Fruit fly (Drosophila melanogaster) whole organism, embryonic: Measurements from ENCODE around the gene nxf2.

Experiments
- Blimp-1 ChIP-seq: fragments of 200-800 bp; sonication (Bioruptor generic); optimal IDR thresholded peaks from 3 replicates; lab custom pipeline; 2018; ENCODE audit warnings: missing biosample characterization, missing genetic modification characterization, mild to moderate bottlenecking, moderate library complexity, missing genetic modification reagents
- CG1024 ChIP-seq: fragments of 200-800 bp; sonication (Bioruptor generic); IDR thresholded peaks from 2 replicates; pipeline ENCODE4 v1.3.6; 2022; ENCODE audit warnings: missing biosample characterization, missing genetic modification characterization
- CG12391 ChIP-seq: fragments of 200-800 bp; sonication (Bioruptor generic); optimal IDR thresholded peaks from 3 replicates; lab custom pipeline; 2018; ENCODE audit warnings: missing biosample characterization, mild to moderate bottlenecking, missing genetic modification characterization, moderate library complexity
- CG3847 ChIP-seq: fragments of 200-800 bp; sonication (Bioruptor generic); IDR thresholded peaks from 2 replicates; pipeline ENCODE4 v1.3.6; 2022; ENCODE audit warnings: missing biosample characterization, missing genetic modification characterization
- CG3995 ChIP-seq: fragments of 200-800 bp; sonication (Bioruptor generic); optimal IDR thresholded peaks from 3 replicates; lab custom pipeline; 2016; ENCODE audit warnings: missing biosample characterization, missing genetic modification characterization
- CG4820 ChIP-seq: fragments of 200-800 bp; sonication (Bioruptor generic); optimal IDR thresholded peaks from 3 replicates; lab custom pipeline; 2016; ENCODE audit warnings: missing biosample characterization, missing genetic modification characterization
- CG5180 ChIP-seq: fragments of 200-800 bp; sonication (Bioruptor generic); optimal IDR thresholded peaks from 3 replicates; lab custom pipeline; 2017; ENCODE audit warnings: missing biosample characterization, missing genetic modification characterization, mild to moderate bottlenecking, moderate library complexity, missing genetic modification reagents
- CG6254 ChIP-seq: fragments of 200-800 bp; sonication (Bioruptor generic); optimal IDR thresholded peaks from 3 replicates; lab custom pipeline; 2017; ENCODE audit warnings: mild to moderate bottlenecking, missing biosample characterization, missing genetic modification reagents, missing genetic modification characterization
- CG6765 ChIP-seq: fragments of 200-800 bp; sonication (Bioruptor generic); optimal IDR thresholded peaks from 3 replicates; lab custom pipeline; 2017; ENCODE audit warnings: missing biosample characterization, mild to moderate bottlenecking, missing genetic modification characterization
- CG9876 ChIP-seq: fragments of 200-800 bp; sonication (Bioruptor generic); optimal IDR thresholded peaks from 2 replicates; lab custom pipeline; 2016; ENCODE audit warnings: missing biosample characterization, missing genetic modification characterization
- CTCF ChIP-seq: fragments of 200-800 bp; sonication (Bioruptor generic); optimal IDR thresholded peaks from 2 replicates; lab custom pipeline; 2017; ENCODE audit warnings: missing biosample characterization, mild to moderate bottlenecking, missing genetic modification characterization, moderate library complexity
- Dp ChIP-seq: fragments of 200-800 bp; sonication (Bioruptor generic); optimal IDR thresholded peaks from 2 replicates; lab custom pipeline; 2018; ENCODE audit warnings: missing biosample characterization, mild to moderate bottlenecking, missing genetic modification characterization, moderate library complexity
- E2f2 ChIP-seq: fragments of 200-800 bp; sonication (Bioruptor generic); IDR thresholded peaks from 2 replicates; pipeline ENCODE4 v1.3.6; 2022; ENCODE audit warnings: missing biosample characterization, missing genetic modification characterization
- Elba2 ChIP-seq: fragments of 200-800 bp; sonication (Bioruptor generic); optimal IDR thresholded peaks from 3 replicates; lab custom pipeline; 2016; ENCODE audit warnings: missing biosample characterization, missing genetic modification characterization
- Fer3 ChIP-seq: fragments of 200-800 bp; sonication (Bioruptor generic); optimal IDR thresholded peaks from 2 replicates; lab custom pipeline; 2018; ENCODE audit warnings: missing biosample characterization, mild to moderate bottlenecking, missing genetic modification characterization, moderate library complexity
- GATAe ChIP-seq: fragments of 200-800 bp; sonication (Bioruptor generic); conservative IDR thresholded peaks from 2 replicates; pipeline ENCODE4 v1.3.6; 2022; ENCODE audit warnings: missing biosample characterization, missing genetic modification characterization
- Gsc ChIP-seq: fragments of 200-800 bp; sonication (Bioruptor generic); IDR thresholded peaks from 2 replicates; pipeline ENCODE4 v1.3.6; 2022; ENCODE audit warnings: missing biosample characterization, missing genetic modification characterization
- Gug ChIP-seq: fragments of 200-800 bp; sonication (Bioruptor generic); IDR thresholded peaks from 4 replicates; pipeline ENCODE4 v1.3.6; 2022; ENCODE audit warnings: missing biosample characterization, missing genetic modification characterization
- HmgZ ChIP-seq: fragments of 200-800 bp; sonication (Bioruptor generic); optimal IDR thresholded peaks from 2 replicates; lab custom pipeline; 2018; ENCODE audit warnings: missing biosample characterization, mild to moderate bottlenecking, missing genetic modification characterization
- Hmr ChIP-seq: fragments of 200-800 bp; sonication (Bioruptor generic); optimal IDR thresholded peaks from 3 replicates; lab custom pipeline; 2017; ENCODE audit warnings: mild to moderate bottlenecking, missing biosample characterization, missing genetic modification reagents, missing genetic modification characterization
- Oli ChIP-seq: fragments of 200-800 bp; sonication (Bioruptor generic); optimal IDR thresholded peaks from 2 replicates; lab custom pipeline; 2018; ENCODE audit warnings: missing biosample characterization, mild to moderate bottlenecking, missing genetic modification characterization, moderate library complexity
- Scr ChIP-seq: fragments of 200-800 bp; sonication (Bioruptor generic); IDR thresholded peaks from 2 replicates; pipeline ENCODE4 v1.3.6; 2022; ENCODE audit warnings: missing biosample characterization, missing genetic modification characterization; ENCODE audit not compliant: partially characterized antibody
- Side ChIP-seq: fragments of 200-800 bp; sonication (Bioruptor generic); optimal IDR thresholded peaks from 2 replicates; lab custom pipeline; 2016; ENCODE audit warnings: missing biosample characterization, missing genetic modification characterization
- Sin3A ChIP-seq: fragments of >200 bp; optimal IDR thresholded peaks from 2 replicates; lab custom pipeline; 2018
- bowl ChIP-seq: fragments of 200-800 bp; sonication (Bioruptor generic); IDR thresholded peaks from 2 replicates; pipeline ENCODE4 v1.3.6; 2022; ENCODE audit warnings: missing biosample characterization, missing genetic modification characterization
- cas ChIP-seq: fragments of 200-800 bp; sonication (Bioruptor generic); IDR thresholded peaks from 2 replicates; pipeline ENCODE4 v1.3.6; 2022; ENCODE audit warnings: missing biosample characterization, missing genetic modification characterization
- dati ChIP-seq: fragments of 200-800 bp; sonication (Bioruptor generic); IDR thresholded peaks from 2 replicates; pipeline ENCODE4 v1.3.6; 2022; ENCODE audit warnings: missing biosample characterization, missing genetic modification characterization
- dysf ChIP-seq: fragments of 200-800 bp; sonication (Bioruptor generic); IDR thresholded peaks from 3 replicates; pipeline ENCODE4 v1.3.6; 2022; ENCODE audit warnings: missing biosample characterization, missing genetic modification characterization
- ewg ChIP-seq: fragments of 200-800 bp; sonication (Bioruptor generic); optimal IDR thresholded peaks from 3 replicates; lab custom pipeline; 2017; ENCODE audit warnings: mild to moderate bottlenecking, missing biosample characterization, missing genetic modification reagents, missing genetic modification characterization
- fd96Cb ChIP-seq: fragments of 200-800 bp; sonication (Bioruptor generic); optimal IDR thresholded peaks from 2 replicates; lab custom pipeline; 2018; ENCODE audit warnings: missing biosample characterization, mild to moderate bottlenecking, missing genetic modification characterization, moderate library complexity
- grau ChIP-seq: fragments of 200-800 bp; optimal IDR thresholded peaks from 3 replicates; lab custom pipeline; 2019; ENCODE audit warnings: missing biosample characterization, mild to moderate bottlenecking, missing genetic modification characterization, moderate library complexity
- lov ChIP-seq, 2 experiments: fragments of 200-800 bp in 1 of 2; fragments of >200 bp in 1 of 2; sonication (Bioruptor generic) in 1 of 2; IDR thresholded peaks in 1 of 2; optimal IDR thresholded peaks in 1 of 2; 2 replicates in 1 of 2; 3 replicates in 1 of 2; pipeline versions ENCODE4 v1.3.6 to Lab custom; 2017 to 2022; ENCODE audit warnings: missing biosample characterization in 1 of 2, missing genetic modification characterization in 1 of 2
- nmo ChIP-seq: fragments of 200-800 bp; sonication (Bioruptor generic); optimal IDR thresholded peaks from 2 replicates; lab custom pipeline; 2018; ENCODE audit warnings: missing biosample characterization, mild to moderate bottlenecking, missing genetic modification characterization, moderate library complexity
- oc ChIP-seq: fragments of 200-800 bp; sonication (Bioruptor generic); optimal IDR thresholded peaks from 2 replicates; lab custom pipeline; 2018; ENCODE audit warnings: missing biosample characterization, mild to moderate bottlenecking, missing genetic modification characterization, moderate library complexity
- pita ChIP-seq: fragments of 200-800 bp; sonication (Bioruptor generic); optimal IDR thresholded peaks from 2 replicates; lab custom pipeline; 2017; ENCODE audit warnings: missing biosample characterization, mild to moderate bottlenecking, missing genetic modification characterization
- pnt ChIP-seq: fragments of 200-800 bp; sonication (Bioruptor generic); optimal IDR thresholded peaks from 3 replicates; lab custom pipeline; 2016; ENCODE audit warnings: missing biosample characterization, missing genetic modification characterization
- row ChIP-seq: fragments of 200-800 bp; sonication (Bioruptor generic); IDR thresholded peaks from 3 replicates; pipeline ENCODE4 v1.3.6; 2022; ENCODE audit warnings: missing biosample characterization, missing genetic modification characterization
- salm ChIP-seq: fragments of 200-800 bp; sonication (Bioruptor generic); optimal IDR thresholded peaks from 2 replicates; lab custom pipeline; 2018; ENCODE audit warnings: missing biosample characterization, mild to moderate bottlenecking, missing genetic modification characterization
- sens-2 ChIP-seq: fragments of 200-800 bp; sonication (Bioruptor generic); IDR thresholded peaks from 2 replicates; pipeline ENCODE4 v1.3.6; 2022; ENCODE audit warnings: missing biosample characterization, missing genetic modification characterization
- shn ChIP-seq: fragments of 200-800 bp; sonication (Bioruptor generic); optimal IDR thresholded peaks from 3 replicates; lab custom pipeline; 2016; ENCODE audit warnings: missing biosample characterization, missing genetic modification characterization
- slbo ChIP-seq: fragments of 200-800 bp; sonication (Bioruptor generic); IDR thresholded peaks from 2 replicates; pipeline ENCODE4 v1.3.6; 2022; ENCODE audit warnings: missing biosample characterization, missing genetic modification characterization
- sr ChIP-seq: fragments of 200-800 bp; sonication (Bioruptor generic); IDR thresholded peaks from 3 replicates; pipeline ENCODE4 v1.3.6; 2022; ENCODE audit warnings: missing biosample characterization, missing genetic modification characterization
- stc ChIP-seq: fragments of 200-800 bp; sonication (Bioruptor generic); IDR thresholded peaks from 2 replicates; pipeline ENCODE4 v1.3.6; 2022; ENCODE audit warnings: missing biosample characterization, missing genetic modification characterization
- tgo ChIP-seq: fragments of 200-800 bp; sonication (Bioruptor generic); IDR thresholded peaks from 3 replicates; pipeline ENCODE4 v1.3.6; 2022; ENCODE audit warnings: missing biosample characterization, missing genetic modification characterization
- usp ChIP-seq: fragments of >200 bp; optimal IDR thresholded peaks from 2 replicates; lab custom pipeline; 2017; ENCODE audit warnings: missing biosample characterization, missing genetic modification characterization
- yki ChIP-seq: fragments of >200 bp; optimal IDR thresholded peaks from 3 replicates; lab custom pipeline; 2018
- zfh1 ChIP-seq: fragments of 200-800 bp; sonication (Bioruptor generic); IDR thresholded peaks from 3 replicates; pipeline ENCODE4 v1.3.6; 2022; ENCODE audit warnings: missing biosample characterization, missing genetic modification characterization

nxf2 gene

dm6 chr3L:16563361-16563760 lies 16.7 kb downstream of the nxf2 start (continued):
- 0 out of 3 replicates have a peak, but pooled peaks have one; percentile 51 for TF ChIP-seq zfh1 (GFP tag; lab: Robert Waterston, UW)
- TF ChIP-seq CTCF (GFP tag; lab: Kevin White, UChicago): peak; percentile 95
- TF ChIP-seq slbo (GFP tag; lab: Robert Waterston, UW): peak; percentile 41; the same call in 1 of the 2 replicates
- TF ChIP-seq tgo (GFP tag; lab: Robert Waterston, UW): peak; percentile 29; the same call in 2 of the 3 replicates
- no peak for TF ChIP-seq grau (tag; lab: Kevin White, UChicago)

- TF ChIP-seq CG6254 (GFP tag; lab: Kevin White, UChicago) (no peak), sens-2 (GFP tag; lab: Robert Waterston, UW) (no peak), CG6765 (GFP tag; lab: Kevin White, UChicago) (no peak), Dp (GFP tag; lab: Kevin White, UChicago) (no peak), CG1024 (GFP tag; lab: Robert Waterston, UW) (no peak), salm (no peak), Side (no peak), HmgZ (tag; lab: Kevin White, UChicago) (no peak), ewg (GFP tag; lab: Kevin White, UChicago) (no peak)
Observed at dm6 chr3L:16556523-16556922, 23.6 kb downstream of the nxf2 start, which contains the start of gene CG4229. Gene CG4229 (plus strand): TSS chr3L:16556823.

dm6 chr3L:16546159-16546558 lies 33.9 kb downstream of the nxf2 start:
- TF ChIP-seq CG4820 (GFP tag; lab: Kevin White, UChicago) (no peak), Blimp-1 (peak; percentile 93), row (GFP tag; lab: Robert Waterston, UW) (no peak), Fer3 (tag; lab: Kevin White, UChicago) (no peak), CG12391 (tag; lab: Kevin White, UChicago) (no peak), oc (tag; lab: Kevin White, UChicago) (peak; percentile 0), sr (GFP tag; lab: Robert Waterston, UW) (no peak), GATAe (GFP tag; lab: Robert Waterston, UW) (no peak), lov (optimal IDR thresholded peaks at IDR 0.05; lab: Kevin White, UChicago) (no peak), lov (GFP tag; IDR thresholded peaks at IDR 0.05; lab: Robert Waterston, UW) (no peak), pita (GFP tag; lab: Kevin White, UChicago) (no peak)

- TF ChIP-seq CG5180 (GFP tag; lab: Kevin White, UChicago) (peak; percentile 96), bowl (no peak), CG3847 (no peak), Gsc (GFP tag; lab: Robert Waterston, UW) (no peak), fd96Cb (no peak)
Observed at dm6 chr3L:16545511-16545910, 34.6 kb downstream of the nxf2 start, which contains the start of gene CG13033. Gene CG13033 (minus strand): TSS chr3L:16545628.

- TF ChIP-seq Oli (tag; lab: Kevin White, UChicago): peak; percentile 61
- TF ChIP-seq Sin3A (lab: Kevin White, UChicago): no peak
- no peak for TF ChIP-seq cas (GFP tag; lab: Robert Waterston, UW)
- no peak for TF ChIP-seq shn (GFP tag; lab: Kevin White, UChicago)
- TF ChIP-seq Hmr (GFP tag; lab: Kevin White, UChicago): peak; percentile 3
- TF ChIP-seq E2f2 (GFP tag; lab: Robert Waterston, UW): no peak
- TF ChIP-seq dysf (GFP tag; lab: Robert Waterston, UW): peak; percentile 37; the same call in 1 of the 3 replicates
- no peak for TF ChIP-seq yki (lab: Kevin White, UChicago)
- TF ChIP-seq usp: no peak
- no peak for TF ChIP-seq CG3995 (GFP tag; lab: Kevin White, UChicago)
- TF ChIP-seq stc (GFP tag; lab: Robert Waterston, UW): no peak
- TF ChIP-seq pnt (GFP tag; lab: Kevin White, UChicago): peak; percentile 13
- TF ChIP-seq Scr (GFP tag; lab: Robert Waterston, UW): no peak
- peak; percentile 21; the same call in 1 of the 4 replicates for TF ChIP-seq Gug (GFP tag; lab: Robert Waterston, UW)
- TF ChIP-seq dati: no peak
- TF ChIP-seq CG9876 (GFP tag; lab: Kevin White, UChicago): no peak
- TF ChIP-seq Elba2 (GFP tag; lab: Kevin White, UChicago): no peak
- TF ChIP-seq nmo: peak; percentile 16
Observed at dm6 chr3L:16544220-16544619, 35.9 kb downstream of the nxf2 start.
